Fruit fly (Drosophila melanogaster) whole organism, embryonic: ENCODE measurements around the gene CG10005.

Experiments used
- ATbp ChIP-seq: fragments of 200-800 bp; sonication (Bioruptor generic); optimal IDR thresholded peaks from 2 replicates; lab custom pipeline; 2017; ENCODE audit warnings: missing biosample characterization, mild to moderate bottlenecking, missing genetic modification characterization, missing genetic modification reagents
- Asciz ChIP-seq: fragments of 200-800 bp; sonication (Bioruptor generic); optimal IDR thresholded peaks from 2 replicates; lab custom pipeline; 2017; ENCODE audit warnings: missing biosample characterization, mild to moderate bottlenecking, missing genetic modification characterization, missing genetic modification reagents
- Atf6 ChIP-seq: fragments of 200-800 bp; sonication (Bioruptor generic); IDR thresholded peaks from 2 replicates; pipeline ENCODE4 v1.3.6; 2022; ENCODE audit warnings: missing biosample characterization, missing genetic modification characterization
- BEAF-32 ChIP-seq: fragments of 200-800 bp; sonication (Bioruptor generic); optimal IDR thresholded peaks from 3 replicates; lab custom pipeline; 2017; ENCODE audit warnings: missing biosample characterization, missing genetic modification characterization, mild to moderate bottlenecking, moderate library complexity, missing genetic modification reagents
- CG10147 ChIP-seq: fragments of 200-800 bp; sonication (Bioruptor generic); optimal IDR thresholded peaks from 2 replicates; lab custom pipeline; 2019; ENCODE audit warnings: missing biosample characterization, mild to moderate bottlenecking, missing genetic modification characterization, moderate library complexity
- CG12299 ChIP-seq: fragments of 200-800 bp; sonication (Bioruptor generic); optimal IDR thresholded peaks from 2 replicates; lab custom pipeline; 2018; ENCODE audit warnings: missing biosample characterization, mild to moderate bottlenecking, missing genetic modification characterization
- CG13424 ChIP-seq: fragments of 200-800 bp; sonication (Bioruptor generic); optimal IDR thresholded peaks from 2 replicates; lab custom pipeline; 2019; ENCODE audit warnings: missing biosample characterization, mild to moderate bottlenecking, missing genetic modification characterization, moderate library complexity
- CG1602 ChIP-seq: fragments of 200-800 bp; sonication (Bioruptor generic); optimal IDR thresholded peaks from 3 replicates; lab custom pipeline; 2016; ENCODE audit warnings: missing biosample characterization, missing genetic modification characterization
- CG16815 ChIP-seq: fragments of 200-800 bp; sonication (Bioruptor generic); optimal IDR thresholded peaks from 3 replicates; lab custom pipeline; 2017; ENCODE audit warnings: missing biosample characterization, mild to moderate bottlenecking, missing genetic modification characterization
- CG17802 ChIP-seq: fragments of 200-800 bp; sonication (Bioruptor generic); optimal IDR thresholded peaks from 2 replicates; lab custom pipeline; 2018; ENCODE audit warnings: missing biosample characterization, mild to moderate bottlenecking, missing genetic modification characterization, moderate library complexity
- CG1792 ChIP-seq: fragments of 200-800 bp; sonication (Bioruptor generic); optimal IDR thresholded peaks from 2 replicates; lab custom pipeline; 2016; ENCODE audit warnings: missing biosample characterization, missing genetic modification characterization
- CG18619 ChIP-seq: fragments of 200-800 bp; sonication (Bioruptor generic); optimal IDR thresholded peaks from 3 replicates; lab custom pipeline; 2017; ENCODE audit warnings: missing biosample characterization, mild to moderate bottlenecking, missing genetic modification characterization
- CG3281 ChIP-seq: fragments of 200-800 bp; sonication (Bioruptor generic); optimal IDR thresholded peaks from 3 replicates; lab custom pipeline; 2017; ENCODE audit warnings: missing biosample characterization, mild to moderate bottlenecking, missing genetic modification characterization
- CG4617 ChIP-seq: fragments of 200-800 bp; sonication (Bioruptor generic); optimal IDR thresholded peaks from 3 replicates; lab custom pipeline; 2016; ENCODE audit warnings: missing biosample characterization, missing genetic modification characterization, borderline replicate concordance
- CG4730 ChIP-seq: fragments of 200-800 bp; sonication (Bioruptor generic); IDR thresholded peaks from 2 replicates; pipeline ENCODE4 v1.3.6; 2022; ENCODE audit warnings: missing biosample characterization, missing genetic modification characterization
- CG7556 ChIP-seq: fragments of 200-800 bp; sonication (Bioruptor generic); optimal IDR thresholded peaks from 2 replicates; lab custom pipeline; 2017; ENCODE audit warnings: missing biosample characterization, mild to moderate bottlenecking, missing genetic modification characterization
- CG7786 ChIP-seq: fragments of 200-800 bp; sonication (Bioruptor generic); optimal IDR thresholded peaks from 2 replicates; lab custom pipeline; 2016; ENCODE audit warnings: missing biosample characterization, missing genetic modification characterization
- CG9437 ChIP-seq: fragments of 200-800 bp; sonication (Bioruptor generic); optimal IDR thresholded peaks from 2 replicates; lab custom pipeline; 2018; ENCODE audit warnings: missing biosample characterization, mild to moderate bottlenecking, missing genetic modification characterization
- D ChIP-seq, 2 experiments: fragments of 200-800 bp in 1 of 2; fragments of >200 bp in 1 of 2; sonication (Bioruptor generic) in 1 of 2; optimal IDR thresholded peaks; 2 replicates in 1 of 2; 3 replicates in 1 of 2; lab custom pipeline; 2017; ENCODE audit warnings: mild to moderate bottlenecking in 1 of 2, missing biosample characterization in 1 of 2, missing genetic modification characterization in 1 of 2, missing genetic modification reagents in 1 of 2
- D19A ChIP-seq: fragments of 200-800 bp; optimal IDR thresholded peaks from 3 replicates; lab custom pipeline; 2019; ENCODE audit warnings: missing biosample characterization, mild to moderate bottlenecking, missing genetic modification characterization, moderate library complexity
- Dip2 ChIP-seq: fragments of 200-800 bp; sonication (Bioruptor generic); IDR thresholded peaks from 2 replicates; pipeline ENCODE4 v1.3.6; 2022; ENCODE audit warnings: missing biosample characterization, missing genetic modification characterization
- E2f1 ChIP-seq: fragments of 200-800 bp; sonication (Bioruptor generic); IDR thresholded peaks from 2 replicates; pipeline ENCODE4 v1.3.6; 2022; ENCODE audit warnings: missing biosample characterization, missing genetic modification characterization
- E2f2 ChIP-seq: fragments of 200-800 bp; sonication (Bioruptor generic); IDR thresholded peaks from 2 replicates; pipeline ENCODE4 v1.3.6; 2022; ENCODE audit warnings: missing biosample characterization, missing genetic modification characterization
- Fer1 ChIP-seq: fragments of 200-800 bp; sonication (Bioruptor generic); optimal IDR thresholded peaks from 2 replicates; lab custom pipeline; 2017; ENCODE audit warnings: missing biosample characterization, mild to moderate bottlenecking, missing genetic modification characterization
- GATAe ChIP-seq: fragments of 200-800 bp; sonication (Bioruptor generic); conservative IDR thresholded peaks from 2 replicates; pipeline ENCODE4 v1.3.6; 2022; ENCODE audit warnings: missing biosample characterization, missing genetic modification characterization
- Hey ChIP-seq: fragments of 200-800 bp; sonication (Bioruptor generic); optimal IDR thresholded peaks from 3 replicates; lab custom pipeline; 2018; ENCODE audit warnings: missing biosample characterization, mild to moderate bottlenecking, missing genetic modification characterization
- Hmr ChIP-seq: fragments of 200-800 bp; sonication (Bioruptor generic); optimal IDR thresholded peaks from 3 replicates; lab custom pipeline; 2017; ENCODE audit warnings: mild to moderate bottlenecking, missing biosample characterization, missing genetic modification reagents, missing genetic modification characterization
- MBD-R2 ChIP-seq: fragments of 200-800 bp; sonication (Bioruptor generic); IDR thresholded peaks from 2 replicates; pipeline ENCODE4 v1.3.6; 2022; ENCODE audit warnings: missing biosample characterization, missing genetic modification characterization
- Max ChIP-seq: fragments of 200-800 bp; sonication (Bioruptor generic); optimal IDR thresholded peaks from 2 replicates; lab custom pipeline; 2016; ENCODE audit warnings: missing biosample characterization, mild to moderate bottlenecking, missing genetic modification characterization
- NC2α ChIP-seq: fragments of 200-800 bp; sonication (Bioruptor generic); optimal IDR thresholded peaks from 2 replicates; lab custom pipeline; 2016; ENCODE audit warnings: missing biosample characterization, missing genetic modification characterization
- Side ChIP-seq: fragments of 200-800 bp; sonication (Bioruptor generic); optimal IDR thresholded peaks from 2 replicates; lab custom pipeline; 2016; ENCODE audit warnings: missing biosample characterization, missing genetic modification characterization
- Sox102F ChIP-seq: fragments of 200-800 bp; sonication (Bioruptor generic); optimal IDR thresholded peaks from 2 replicates; lab custom pipeline; 2018; ENCODE audit warnings: missing biosample characterization, mild to moderate bottlenecking, missing genetic modification characterization, moderate library complexity
- abd-A ChIP-seq: fragments of 200-800 bp; sonication (Bioruptor generic); optimal IDR thresholded peaks from 3 replicates; lab custom pipeline; 2019; ENCODE audit warnings: missing biosample characterization, mild to moderate bottlenecking, missing genetic modification characterization, moderate library complexity
- crol ChIP-seq: fragments of 200-800 bp; sonication (Bioruptor generic); IDR thresholded peaks from 2 replicates; pipeline ENCODE4 v1.3.6; 2022; ENCODE audit warnings: missing biosample characterization, missing genetic modification characterization
- crp ChIP-seq, 2 experiments: fragments of 200-800 bp; sonication (Bioruptor generic); optimal IDR thresholded peaks; 2 replicates in 1 of 2; 3 replicates in 1 of 2; lab custom pipeline; 2017; ENCODE audit warnings: missing biosample characterization in 2 of 2, missing genetic modification characterization in 2 of 2, mild to moderate bottlenecking in 1 of 2, moderate library complexity in 1 of 2
- fd3F ChIP-seq: fragments of 200-800 bp; sonication (Bioruptor generic); optimal IDR thresholded peaks from 2 replicates; lab custom pipeline; 2018; ENCODE audit warnings: missing biosample characterization, mild to moderate bottlenecking, missing genetic modification characterization, moderate library complexity
- gcm ChIP-seq: fragments of 200-800 bp; sonication (Bioruptor generic); optimal IDR thresholded peaks from 2 replicates; lab custom pipeline; 2019; ENCODE audit warnings: missing biosample characterization, mild to moderate bottlenecking, missing genetic modification characterization, moderate library complexity
- gsb ChIP-seq: fragments of 200-800 bp; sonication (Bioruptor generic); IDR thresholded peaks from 2 replicates; pipeline ENCODE4 v1.3.6; 2022; ENCODE audit warnings: missing biosample characterization, missing genetic modification characterization
- hkb ChIP-seq, 2 experiments: fragments of 200-800 bp in 1 of 2; fragments of >200 bp in 1 of 2; sonication (Bioruptor generic) in 1 of 2; IDR thresholded peaks in 1 of 2; optimal IDR thresholded peaks in 1 of 2; 2 replicates each; pipeline versions ENCODE4 v1.3.6 to Lab custom; 2017 to 2022; ENCODE audit warnings: missing biosample characterization in 1 of 2, missing genetic modification characterization in 1 of 2
- nmo ChIP-seq: fragments of 200-800 bp; sonication (Bioruptor generic); optimal IDR thresholded peaks from 2 replicates; lab custom pipeline; 2018; ENCODE audit warnings: missing biosample characterization, mild to moderate bottlenecking, missing genetic modification characterization, moderate library complexity
- p53 ChIP-seq: fragments of 200-800 bp; sonication (Bioruptor generic); optimal IDR thresholded peaks from 2 replicates; lab custom pipeline; 2016; ENCODE audit warnings: missing biosample characterization, missing genetic modification characterization
- sc ChIP-seq, 3 experiments: fragments of >200 bp in 2 of 3; fragments of 200-800 bp in 1 of 3; sonication (Bioruptor generic) in 1 of 3; optimal IDR thresholded peaks; 2 replicates in 2 of 3; 3 replicates in 1 of 3; lab custom pipeline; 2017; ENCODE audit warnings: mild to moderate bottlenecking in 1 of 3, missing biosample characterization in 1 of 3, missing genetic modification characterization in 1 of 3, missing genetic modification reagents in 1 of 3
- sens ChIP-seq: fragments of 200-800 bp; sonication (Bioruptor generic); peaks from one replicate; lab custom pipeline; 2016; ENCODE audit warnings: missing biosample characterization, missing genetic modification characterization
- sim ChIP-seq: fragments of 200-800 bp; sonication (Bioruptor generic); IDR thresholded peaks from 2 replicates; pipeline ENCODE4 v1.3.6; 2022; ENCODE audit warnings: missing biosample characterization, missing genetic modification characterization
- tin ChIP-seq: fragments of 200-800 bp; sonication (Bioruptor generic); optimal IDR thresholded peaks from 3 replicates; lab custom pipeline; 2016; ENCODE audit warnings: missing biosample characterization, missing genetic modification characterization
- tio ChIP-seq: fragments of 200-800 bp; sonication (Bioruptor generic); optimal IDR thresholded peaks from 2 replicates; lab custom pipeline; 2017; ENCODE audit warnings: missing biosample characterization, missing genetic modification characterization, inconsistent platforms
- toy ChIP-seq: fragments of 200-800 bp; sonication (Bioruptor generic); IDR thresholded peaks from 2 replicates; pipeline ENCODE4 v1.3.6; 2022; ENCODE audit warnings: missing biosample characterization, missing genetic modification characterization
- unpg ChIP-seq: fragments of 200-800 bp; sonication (Bioruptor generic); optimal IDR thresholded peaks from 3 replicates; lab custom pipeline; 2018; ENCODE audit warnings: missing biosample characterization, mild to moderate bottlenecking, missing genetic modification characterization, moderate library complexity

The CG10005 gene

dm6 chr3R:11962739-11963214, 14.2 kb downstream of the CG10005 start, which contains the start of the genes CG3281 and aurA (continued):
- TF ChIP-seq p53 (GFP tag; lab: Kevin White, UChicago) (no peak), crp (GFP tag; optimal IDR thresholded peaks at IDR 0.05; lab: Kevin White, UChicago) (peak; percentile 94 to 96), Hey (tag; lab: Kevin White, UChicago) (no peak), Dip2 (GFP tag; lab: Robert Waterston, UW) (no peak), CG4617 (peak; percentile 71), CG1792 (GFP tag; lab: Kevin White, UChicago) (peak; percentile 66), tio (no peak), CG16815 (GFP tag; lab: Kevin White, UChicago) (peak; percentile 64), Side (GFP tag; lab: Kevin White, UChicago) (peak; percentile 72), NC2α (GFP tag; lab: Kevin White, UChicago) (peak; percentile 14), tin (GFP tag; lab: Kevin White, UChicago) (peak; percentile 81), fd3F (GFP tag; lab: Kevin White, UChicago) (peak; percentile 39), Atf6 (GFP tag; lab: Robert Waterston, UW) (peak; percentile 56), CG9437 (GFP tag; lab: Kevin White, UChicago) (peak; percentile 9), gsb (GFP tag; lab: Robert Waterston, UW) (no peak), MBD-R2 (GFP tag; lab: Robert Waterston, UW) (peak; percentile 71), ATbp (GFP tag; lab: Kevin White, UChicago) (no peak), nmo (GFP tag; lab: Kevin White, UChicago) (peak; percentile 88), D (optimal IDR thresholded peaks at IDR 0.05; lab: Kevin White, UChicago) (no peak), D (GFP tag; optimal IDR thresholded peaks at IDR 0.05; lab: Kevin White, UChicago) (peak; percentile 38), sens (peak; percentile 97), sc (optimal IDR thresholded peaks at IDR 0.05; lab: Kevin White, UChicago) (no peak), sc (GFP tag; optimal IDR thresholded peaks at IDR 0.05; lab: Kevin White, UChicago) (no peak), CG12299 (tag; lab: Kevin White, UChicago) (peak; percentile 10), CG10147 (GFP tag; lab: Kevin White, UChicago) (peak; percentile 71), gcm (GFP tag; lab: Kevin White, UChicago) (peak; percentile 49), CG4730 (GFP tag; lab: Robert Waterston, UW) (peak; percentile 36; the same call in 1 of the 2 replicates), E2f1 (GFP tag; lab: Robert Waterston, UW) (peak; percentile 38), Hmr (GFP tag; lab: Kevin White, UChicago) (peak; percentile 81), CG18619 (peak; percentile 36), sim (no peak), CG3281 (GFP tag; lab: Kevin White, UChicago) (peak; percentile 80), Asciz (GFP tag; lab: Kevin White, UChicago) (no peak), CG7786 (GFP tag; lab: Kevin White, UChicago) (peak; percentile 82), unpg (GFP tag; lab: Kevin White, UChicago) (peak; percentile 62), CG7556 (GFP tag; lab: Kevin White, UChicago) (peak; percentile 54), crol (GFP tag; lab: Robert Waterston, UW) (0 out of 2 replicates have a peak, but pooled peaks have one; percentile 9), E2f2 (GFP tag; lab: Robert Waterston, UW) (peak; percentile 89), Fer1 (GFP tag; lab: Kevin White, UChicago) (peak; percentile 62), CG13424 (tag; lab: Kevin White, UChicago) (peak; percentile 79), hkb (optimal IDR thresholded peaks at IDR 0.05; lab: Kevin White, UChicago) (no peak), hkb (GFP tag; IDR thresholded peaks at IDR 0.05; lab: Robert Waterston, UW) (0 out of 2 replicates have a peak, but pooled peaks have one; percentile 40), CG1602 (GFP tag; lab: Kevin White, UChicago) (peak; percentile 78), GATAe (no peak), abd-A (tag; lab: Kevin White, UChicago) (no peak), toy (no peak), CG17802 (no peak), BEAF-32 (GFP tag; lab: Kevin White, UChicago) (peak; percentile 100), D19A (tag; lab: Kevin White, UChicago) (peak; percentile 24), Max (GFP tag; lab: Kevin White, UChicago) (peak; percentile 69), Sox102F (GFP tag; lab: Kevin White, UChicago) (no peak)
